Worm (Caenorhabditis elegans) whole organism, L4 larva: ENCODE measurements around the gene F22F7.2.

Experiments
- F10B5.3 ChIP-seq: sonication (generic microtip); optimal IDR thresholded peaks from 2 replicates; lab custom pipeline; 2016; ENCODE audit warnings: mild to moderate bottlenecking, missing genetic modification characterization, missing compliant biosample characterization
- F37D6.2 ChIP-seq: sonication (generic microtip); optimal IDR thresholded peaks from 2 replicates; lab custom pipeline; 2016; ENCODE audit warnings: mild to moderate bottlenecking, missing genetic modification characterization, missing compliant biosample characterization
- F44E2.7 ChIP-seq: fragments of 200-800 bp; sonication (Bioruptor generic); IDR thresholded peaks from 2 replicates; pipeline ENCODE4 v2.1.2; 2022; ENCODE audit warnings: missing genetic modification characterization, missing compliant biosample characterization
- R02D3.7 ChIP-seq: fragments of 150-350 bp; sonication (generic microtip); optimal IDR thresholded peaks from 3 replicates; lab custom pipeline; 2014; ENCODE audit warnings: missing biosample characterization, missing genetic modification characterization
- T26A8.4 ChIP-seq: fragments of 200-800 bp; sonication (Bioruptor generic); IDR thresholded peaks from 2 replicates; pipeline ENCODE4 v1.3.6; 2022; ENCODE audit warnings: missing genetic modification characterization, missing compliant biosample characterization
- ZK337.2 ChIP-seq: fragments of 200-800 bp; sonication (Bioruptor generic); IDR thresholded peaks from 2 replicates; pipeline ENCODE4 v1.3.6; 2022; ENCODE audit warnings: missing genetic modification reagents, missing genetic modification characterization, missing compliant biosample characterization
- attf-4 ChIP-seq: sonication (generic microtip); optimal IDR thresholded peaks from 3 replicates; lab custom pipeline; 2017; ENCODE audit warnings: missing biosample characterization, missing genetic modification characterization
- ceh-28 ChIP-seq: fragments of 150-350 bp; optimal IDR thresholded peaks from 2 replicates; lab custom pipeline; 2014; ENCODE audit warnings: missing biosample characterization, missing genetic modification reagents, missing genetic modification characterization
- ceh-32 ChIP-seq: sonication (generic microtip); optimal IDR thresholded peaks from 2 replicates; lab custom pipeline; 2016; ENCODE audit warnings: mild to moderate bottlenecking, missing genetic modification characterization, missing compliant biosample characterization; ENCODE audit not compliant: poor library complexity
- ceh-82 ChIP-seq: sonication (generic microtip); optimal IDR thresholded peaks from 2 replicates; lab custom pipeline; 2017; ENCODE audit warnings: missing biosample characterization, missing genetic modification characterization
- daf-12 ChIP-seq: fragments of 150-350 bp; optimal IDR thresholded peaks from 2 replicates; lab custom pipeline; 2014; ENCODE audit warnings: missing biosample characterization, missing genetic modification reagents, missing genetic modification characterization
- daf-8 ChIP-seq: fragments of 200-800 bp; sonication (Bioruptor generic); IDR thresholded peaks from 2 replicates; pipeline ENCODE4 v1.3.6; 2022; ENCODE audit warnings: missing genetic modification characterization, missing compliant biosample characterization
- dpl-1 ChIP-seq: fragments of 150-350 bp; optimal IDR thresholded peaks from 2 replicates; lab custom pipeline; 2014; ENCODE audit warnings: missing biosample characterization, missing genetic modification reagents, missing genetic modification characterization
- duxl-1 ChIP-seq: sonication (generic microtip); optimal IDR thresholded peaks from 2 replicates; lab custom pipeline; 2016; ENCODE audit warnings: mild to moderate bottlenecking, missing genetic modification characterization, moderate library complexity, missing compliant biosample characterization; ENCODE audit not compliant: poor library complexity
- egl-27 ChIP-seq: sonication (generic microtip); optimal IDR thresholded peaks from 3 replicates; lab custom pipeline; 2017; ENCODE audit warnings: missing biosample characterization, missing genetic modification reagents, missing genetic modification characterization
- gei-8 ChIP-seq: fragments of 200-800 bp; sonication (Bioruptor generic); optimal IDR thresholded peaks from 2 replicates; lab custom pipeline; 2018; ENCODE audit warnings: mild to moderate bottlenecking, missing genetic modification characterization, missing compliant biosample characterization
- jun-1 ChIP-seq: fragments of 150-350 bp; optimal IDR thresholded peaks from 2 replicates; lab custom pipeline; 2014; ENCODE audit warnings: missing biosample characterization, missing genetic modification reagents, missing genetic modification characterization
- lim-7 ChIP-seq: fragments of 200-800 bp; sonication (Bioruptor generic); IDR thresholded peaks from 2 replicates; pipeline ENCODE4 v1.3.6; 2022; ENCODE audit warnings: missing genetic modification characterization, missing compliant biosample characterization
- lin-15B ChIP-seq: fragments of 150-350 bp; sonication (generic microtip); optimal IDR thresholded peaks from 3 replicates; lab custom pipeline; 2014; ENCODE audit warnings: missing biosample characterization, missing genetic modification characterization
- lir-3 ChIP-seq: sonication (generic microtip); optimal IDR thresholded peaks from 2 replicates; lab custom pipeline; 2016; ENCODE audit warnings: mild to moderate bottlenecking, missing genetic modification characterization, missing compliant biosample characterization
- lsy-2 ChIP-seq, 2 experiments: fragments of 150-350 bp in 1 of 2; sonication (generic microtip) in 1 of 2; optimal IDR thresholded peaks; 2 replicates each; lab custom pipeline; 2014 to 2017; ENCODE audit warnings: missing biosample characterization in 2 of 2, missing genetic modification characterization in 2 of 2
- madf-5 ChIP-seq, 2 experiments: fragments of 200-800 bp; sonication (Bioruptor generic); IDR thresholded peaks; 2 replicates each; pipeline ENCODE4 v1.3.6; 2022; ENCODE audit warnings: missing compliant biosample characterization in 2 of 2, missing genetic modification characterization in 2 of 2
- madf-9 ChIP-seq: fragments of 200-800 bp; sonication (Bioruptor generic); conservative IDR thresholded peaks from 2 replicates; pipeline ENCODE4 v1.3.6; 2022; ENCODE audit warnings: missing genetic modification reagents, missing genetic modification characterization, missing compliant biosample characterization
- mes-2 ChIP-seq: sonication (generic microtip); optimal IDR thresholded peaks from 2 replicates; lab custom pipeline; 2016; ENCODE audit warnings: missing genotype, mild to moderate bottlenecking, missing genetic modification characterization, missing compliant biosample characterization; ENCODE audit not compliant: poor library complexity, severe bottlenecking
- mxl-2 ChIP-seq: fragments of 200-800 bp; sonication (Bioruptor generic); conservative IDR thresholded peaks from 2 replicates; pipeline ENCODE4 v1.3.6; 2022; ENCODE audit warnings: missing genetic modification reagents, missing genetic modification characterization, missing compliant biosample characterization
- nhr-11 ChIP-seq: fragments of 150-350 bp; optimal IDR thresholded peaks from 2 replicates; lab custom pipeline; 2014; ENCODE audit warnings: missing biosample characterization, missing genetic modification characterization
- nhr-237 ChIP-seq: sonication (generic microtip); optimal IDR thresholded peaks from 2 replicates; lab custom pipeline; 2017; ENCODE audit warnings: missing biosample characterization, missing genetic modification characterization
- nhr-77 ChIP-seq: fragments of 150-350 bp; optimal IDR thresholded peaks from 2 replicates; lab custom pipeline; 2014; ENCODE audit warnings: missing biosample characterization, missing genetic modification characterization
- pha-4 ChIP-seq, 2 experiments: fragments of 150-350 bp in 1 of 2; fragments of 200-800 bp in 1 of 2; sonication (Bioruptor generic) in 1 of 2; IDR thresholded peaks in 1 of 2; optimal IDR thresholded peaks in 1 of 2; 2 replicates each; pipeline versions ENCODE4 v1.3.6 to Lab custom; 2014 to 2022; ENCODE audit warnings: missing genetic modification characterization in 2 of 2, missing genetic modification reagents in 2 of 2, missing biosample characterization in 1 of 2, missing compliant biosample characterization in 1 of 2
- pqm-1 ChIP-seq: sonication (generic microtip); optimal IDR thresholded peaks from 2 replicates; lab custom pipeline; 2017; ENCODE audit warnings: missing biosample characterization, missing genetic modification characterization
- saeg-2 ChIP-seq: fragments of 200-800 bp; sonication (Bioruptor generic); IDR thresholded peaks from 2 replicates; pipeline ENCODE4 v1.3.6; 2022; ENCODE audit warnings: missing genetic modification reagents, missing genetic modification characterization, missing compliant biosample characterization
- sdz-12 ChIP-seq: fragments of 200-800 bp; sonication (Bioruptor generic); optimal IDR thresholded peaks from 2 replicates; lab custom pipeline; 2018; ENCODE audit warnings: mild to moderate bottlenecking, missing genetic modification characterization, missing compliant biosample characterization
- spr-3 ChIP-seq: fragments of 200-800 bp; sonication (Bioruptor generic); optimal IDR thresholded peaks from 2 replicates; lab custom pipeline; 2018; ENCODE audit warnings: mild to moderate bottlenecking, missing genetic modification characterization, missing compliant biosample characterization
- tag-97 ChIP-seq: fragments of 200-800 bp; sonication (Bioruptor generic); IDR thresholded peaks from 2 replicates; pipeline ENCODE4 v1.3.6; 2022; ENCODE audit warnings: missing genetic modification characterization, missing compliant biosample characterization
- tra-1 ChIP-seq: fragments of 200-800 bp; sonication (Bioruptor generic); IDR thresholded peaks from 2 replicates; pipeline ENCODE4 v1.3.6; 2022; ENCODE audit warnings: missing genetic modification reagents, missing genetic modification characterization, missing compliant biosample characterization
- unc-130 ChIP-seq: sonication (generic microtip); optimal IDR thresholded peaks from 2 replicates; lab custom pipeline; 2016; ENCODE audit warnings: missing genetic modification reagents, missing genetic modification characterization, missing compliant biosample characterization
- unc-62 ChIP-seq, 3 experiments: fragments of 150-350 bp in 1 of 3; sonication (generic microtip); optimal IDR thresholded peaks in 2 of 3; peaks in 1 of 3; 1 replicate in 1 of 3; 2 replicates in 2 of 3; lab custom pipeline; 2014 to 2017; ENCODE audit warnings: missing biosample characterization in 3 of 3, missing genetic modification characterization in 3 of 3, missing genetic modification reagents in 3 of 3, missing genotype in 1 of 3

The F22F7.2 gene

ce11 chrV:2159331-2159730 is 36.7 kb downstream of the F22F7.2 start, which contains the start of gene C45H4.14:
Gene C45H4.14 (minus strand): TSS chrV:2159431.
- TF ChIP-seq F10B5.3 (tag; lab: Kevin White, UChicago) (no peak), lsy-2 (tag; optimal IDR thresholded peaks at IDR 0.05; lab: Kevin White, UChicago) (no peak), T26A8.4 (GFP tag; lab: Robert Waterston, UW) (no peak), tag-97 (GFP tag; lab: Robert Waterston, UW) (no peak), mxl-2 (no peak), pha-4 (GFP tag; IDR thresholded peaks at IDR 0.05; lab: Robert Waterston, UW) (no peak), pha-4 (tag; optimal IDR thresholded peaks at IDR 0.05; lab: Kevin White, UChicago) (no peak), lim-7 (GFP tag; lab: Robert Waterston, UW) (no peak), unc-62 (GFP tag; optimal IDR thresholded peaks at IDR 0.05 in 1 of 2; lab: Kevin White, UChicago) (no peak), unc-62 (tag; optimal IDR thresholded peaks at IDR 0.05; lab: Kevin White, UChicago) (no peak), sdz-12 (no peak), nhr-11 (tag; lab: Kevin White, UChicago) (no peak), daf-8 (GFP tag; lab: Robert Waterston, UW) (no peak), lir-3 (tag; lab: Kevin White, UChicago) (no peak), tra-1 (no peak), lin-15B (no peak), R02D3.7 (tag; lab: Kevin White, UChicago) (no peak)
- TF ChIP-seq, all 104 proteins: peak for 0

ce11 chrV:2163735-2164134 is 41.2 kb downstream of the F22F7.2 start, which contains the start of gene str-255:
Gene str-255 (minus strand): TSS chrV:2163835.
- TF ChIP-seq pha-4 (GFP tag; IDR thresholded peaks at IDR 0.05; lab: Robert Waterston, UW) (no peak), pha-4 (tag; optimal IDR thresholded peaks at IDR 0.05; lab: Kevin White, UChicago) (no peak)

ce11 chrV:2166679-2167078 is 44.1 kb downstream of the F22F7.2 start, which contains the start of gene srbc-19:
Gene srbc-19 (minus strand): TSS chrV:2166779.
- TF ChIP-seq madf-9 (GFP tag; lab: Robert Waterston, UW) (no peak), unc-130 (GFP tag; lab: Kevin White, UChicago) (no peak), mes-2 (tag; lab: Kevin White, UChicago) (no peak), spr-3 (GFP tag; lab: Kevin White, UChicago) (no peak), ceh-28 (tag; lab: Kevin White, UChicago) (no peak), daf-12 (tag; lab: Kevin White, UChicago) (no peak), mxl-2 (no peak), ceh-82 (tag; lab: Kevin White, UChicago) (no peak), dpl-1 (GFP tag; lab: Kevin White, UChicago) (no peak), tag-97 (GFP tag; lab: Robert Waterston, UW) (no peak), attf-4 (no peak), lsy-2 (tag; optimal IDR thresholded peaks at IDR 0.05; lab: Kevin White, UChicago) (no peak), jun-1 (tag; lab: Kevin White, UChicago) (no peak), F44E2.7 (no peak), egl-27 (tag; lab: Kevin White, UChicago) (no peak), ZK337.2 (GFP tag; lab: Robert Waterston, UW) (no peak), F37D6.2 (tag; lab: Kevin White, UChicago) (no peak), gei-8 (no peak)

ce11 chrV:2174465-2174864 is 51.9 kb downstream of the F22F7.2 start:
- no peak for TF ChIP-seq ceh-82 (tag; lab: Kevin White, UChicago)
- TF ChIP-seq pqm-1 (tag; lab: Kevin White, UChicago) = no peak
- no peak for TF ChIP-seq F10B5.3 (tag; lab: Kevin White, UChicago)
- no peak for TF ChIP-seq duxl-1
- no peak for TF ChIP-seq ceh-32 (tag; lab: Kevin White, UChicago)
- no peak for TF ChIP-seq F44E2.7
- no peak for TF ChIP-seq madf-5 (GFP tag; IDR thresholded peaks at IDR 0.05; lab: Robert Waterston, UW)
- no peak for TF ChIP-seq nhr-77 (tag; lab: Kevin White, UChicago)
- no peak for TF ChIP-seq saeg-2 (GFP tag; lab: Robert Waterston, UW)
- TF ChIP-seq nhr-237 (tag; lab: Kevin White, UChicago) = no peak
